Worm (Caenorhabditis elegans): ENCODE measurements around the gene sbds-1.

Gene sbds-1

DNA sequence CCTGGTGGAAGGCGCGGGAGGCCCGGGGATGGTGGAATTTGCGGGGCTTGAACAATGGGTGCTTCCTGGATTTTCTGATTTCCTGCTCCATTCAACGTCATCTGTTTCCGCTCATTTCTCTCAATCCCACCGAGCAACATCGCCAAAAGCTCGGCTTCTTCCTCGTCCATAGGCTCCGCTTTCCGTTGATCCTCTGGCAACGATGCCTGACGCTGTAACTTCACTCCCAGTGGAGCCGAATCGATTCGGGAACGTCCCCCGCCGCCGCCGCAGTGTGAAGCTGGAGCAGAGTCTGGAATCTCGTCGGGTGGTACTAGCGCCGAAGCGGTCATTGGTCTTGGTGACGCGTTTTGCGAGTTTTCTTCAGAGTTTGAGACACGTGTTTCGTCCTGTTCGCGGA is 42.8 kb downstream of the sbds-1 start:
- TF ChIP-seq zip-8 (tag; optimal IDR thresholded peaks at IDR 0.05), result no peak
- TF ChIP-seq snpc-4 (tag; optimal IDR thresholded peaks at IDR 0.05), result no peak
- TF ChIP-seq ces-1 (GFP tag; optimal IDR thresholded peaks at IDR 0.05), result no peak
- no peak for TF ChIP-seq sem-2 (GFP tag; optimal IDR thresholded peaks at IDR 0.05)
- TF ChIP-seq blmp-1 (tag; optimal IDR thresholded peaks at IDR 0.05), result no peak
- TF ChIP-seq bed-3 (GFP tag; optimal IDR thresholded peaks at IDR 0.05), result no peak
- TF ChIP-seq unc-120 (tag; optimal IDR thresholded peaks at IDR 0.05; ENCODE audit: poor library complexity, severe bottlenecking), result no peak
- no peak for TF ChIP-seq nhr-2 (tag; optimal IDR thresholded peaks at IDR 0.05)
- TF ChIP-seq ztf-11 (tag; optimal IDR thresholded peaks at IDR 0.05), result no peak

DNA sequence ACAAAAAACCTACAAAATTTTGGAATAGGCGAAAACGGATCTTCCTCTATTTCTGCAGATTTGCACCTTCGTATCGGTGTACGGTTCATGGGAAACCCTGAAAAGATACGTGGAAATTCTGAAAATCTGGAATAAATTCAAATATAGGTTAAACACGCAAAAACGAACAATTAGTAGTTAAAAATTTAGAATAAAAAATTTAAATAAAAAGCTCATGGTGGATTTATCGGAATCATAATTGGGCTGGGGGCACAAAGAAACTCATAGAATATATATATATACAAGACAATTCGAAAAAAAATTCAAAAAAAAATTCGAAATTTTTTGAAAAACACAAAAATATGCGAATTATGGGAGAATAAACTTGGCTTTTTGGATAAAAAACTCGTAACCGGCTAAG is 51.2 kb downstream of the sbds-1 start, which contains the start of gene helq-1:
helq-1 (minus strand) TSS at position 101 of the 400 bp plus-strand sequence.
- TF ChIP-seq unc-62 (GFP tag; optimal IDR thresholded peaks at IDR 0.05) (no peak), tbx-8 (GFP tag; optimal IDR thresholded peaks at IDR 0.05) (no peak), ceh-43 (GFP tag; optimal IDR thresholded peaks at IDR 0.05) (no peak)
